Worm (Caenorhabditis elegans): ENCODE data around the gene C50A2.3.

DNA sequence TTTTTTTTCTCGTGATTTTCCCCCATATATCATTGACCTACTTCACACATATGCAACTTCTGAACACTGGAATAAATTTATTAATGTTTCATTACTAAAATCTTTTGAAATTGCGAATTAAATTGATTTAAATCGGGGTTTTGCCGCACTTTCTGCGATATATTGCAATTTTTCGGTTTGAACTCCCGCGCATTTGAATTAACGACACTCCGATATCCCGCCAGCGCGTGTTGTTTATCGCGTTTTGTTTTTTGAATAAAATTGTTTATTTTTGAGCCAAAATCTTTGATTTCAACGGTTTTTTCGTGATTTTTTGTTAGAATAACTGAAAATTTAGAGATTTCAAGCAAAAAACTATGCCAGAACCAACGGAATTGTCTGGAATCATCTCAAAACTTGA lies 19.9 kb upstream of the C50A2.3 start, which contains the start of gene Y104H12D.2:
- TF ChIP-seq nfyb-1 (GFP tag; IDR thresholded peaks at IDR 0.05): no peak
- TF ChIP-seq pha-4 (tag; optimal IDR thresholded peaks at IDR 0.05): no peak
- peak; percentile 97 for TF ChIP-seq attf-3 (GFP tag; conservative IDR thresholded peaks at IDR 0.05)
- TF ChIP-seq lir-1 (GFP tag; conservative IDR thresholded peaks at IDR 0.05): no peak
- no peak for TF ChIP-seq cebp-1 (GFP tag; IDR thresholded peaks at IDR 0.05)
- TF ChIP-seq cebp-1 (tag; optimal IDR thresholded peaks at IDR 0.05): peak; percentile 20
- peak in 1 of 3 experiments; percentile 88 for TF ChIP-seq lin-35 (GFP tag; optimal IDR thresholded peaks at IDR 0.05)
- TF ChIP-seq zfh-2 (GFP tag; conservative IDR thresholded peaks at IDR 0.05): no peak
- no peak for TF ChIP-seq snpc-4 (GFP tag; optimal IDR thresholded peaks at IDR 0.05)
- peak in 1 of 4 experiments; percentile 42 for TF ChIP-seq snpc-4 (tag; optimal IDR thresholded peaks at IDR 0.05)
- no peak for TF ChIP-seq F39B2.1 (GFP tag; IDR thresholded peaks at IDR 0.05)
- no peak for TF ChIP-seq C17E4.6 (GFP tag; IDR thresholded peaks at IDR 0.05)
- no peak for TF ChIP-seq tbp1 (GFP tag; optimal IDR thresholded peaks at IDR 0.05)
- TF ChIP-seq bed-2 (GFP tag; IDR thresholded peaks at IDR 0.05): no peak
